Fruit fly (Drosophila melanogaster) whole organism, adult: Measurements from ENCODE around the gene CG44000.

ENCODE experiments used
- CG11617 ChIP-seq: fragments of 200-800 bp; sonication (Bioruptor generic); optimal IDR thresholded peaks from 2 replicates; lab custom pipeline; 2017; ENCODE audit warnings: mild to moderate bottlenecking, missing biosample characterization, missing genetic modification reagents, missing genetic modification characterization
- CG12768 ChIP-seq: fragments of 200-800 bp; sonication (Bioruptor generic); optimal IDR thresholded peaks from 2 replicates; lab custom pipeline; 2017; ENCODE audit warnings: missing biosample characterization, missing genetic modification characterization, mild to moderate bottlenecking, moderate library complexity, missing genetic modification reagents
- CG14711 ChIP-seq: fragments of 200-800 bp; sonication (Bioruptor generic); optimal IDR thresholded peaks from 2 replicates; lab custom pipeline; 2018; ENCODE audit warnings: missing biosample characterization, mild to moderate bottlenecking, missing genetic modification characterization, moderate library complexity
- CG1620 ChIP-seq: fragments of 200-800 bp; sonication (Bioruptor generic); optimal IDR thresholded peaks from 2 replicates; lab custom pipeline; 2016; ENCODE audit warnings: missing biosample characterization, missing genetic modification characterization
- CG33017 ChIP-seq: fragments of 200-800 bp; sonication (Bioruptor generic); optimal IDR thresholded peaks from 2 replicates; lab custom pipeline; 2018; ENCODE audit warnings: missing biosample characterization, mild to moderate bottlenecking, missing genetic modification characterization, moderate library complexity
- CG5204 ChIP-seq: fragments of 200-800 bp; sonication (Bioruptor generic); optimal IDR thresholded peaks from 2 replicates; lab custom pipeline; 2016; ENCODE audit warnings: missing biosample characterization, missing genetic modification characterization
- CG7045 ChIP-seq: fragments of 200-800 bp; sonication (Bioruptor generic); optimal IDR thresholded peaks from 2 replicates; lab custom pipeline; 2017; ENCODE audit warnings: missing biosample characterization, mild to moderate bottlenecking, missing genetic modification characterization
- CG7101 ChIP-seq: fragments of 200-800 bp; sonication (Bioruptor generic); optimal IDR thresholded peaks from 2 replicates; lab custom pipeline; 2018; ENCODE audit warnings: missing biosample characterization, mild to moderate bottlenecking, missing genetic modification characterization, moderate library complexity
- Clk ChIP-seq: fragments of 200-800 bp; sonication (Bioruptor generic); optimal IDR thresholded peaks from 2 replicates; lab custom pipeline; 2017; ENCODE audit warnings: missing biosample characterization, missing genetic modification characterization
- Crg-1 ChIP-seq: fragments of 200-800 bp; sonication (Bioruptor generic); optimal IDR thresholded peaks from 2 replicates; lab custom pipeline; 2016; ENCODE audit warnings: missing biosample characterization, missing genetic modification characterization
- Hr96 ChIP-seq: fragments of 200-800 bp; sonication (Bioruptor generic); optimal IDR thresholded peaks from 2 replicates; lab custom pipeline; 2016; ENCODE audit warnings: missing biosample characterization, missing genetic modification characterization
- Mnt ChIP-seq: fragments of 200-800 bp; sonication (Bioruptor generic); optimal IDR thresholded peaks from 2 replicates; lab custom pipeline; 2016; ENCODE audit warnings: missing biosample characterization, mild to moderate bottlenecking, missing genetic modification characterization
- bab1 ChIP-seq: fragments of 200-800 bp; sonication (Bioruptor generic); optimal IDR thresholded peaks from 3 replicates; lab custom pipeline; 2019; ENCODE audit warnings: missing biosample characterization, mild to moderate bottlenecking, missing genetic modification characterization, moderate library complexity
- cic ChIP-seq: fragments of 200-800 bp; sonication (Bioruptor generic); optimal IDR thresholded peaks from 2 replicates; lab custom pipeline; 2017; ENCODE audit warnings: missing biosample characterization, mild to moderate bottlenecking, missing genetic modification characterization, moderate library complexity
- cnc ChIP-seq, 2 experiments: fragments of >200 bp; optimal IDR thresholded peaks; 2 replicates each; lab custom pipeline; 2017
- kay ChIP-seq: fragments of 200-800 bp; sonication (Bioruptor generic); peaks from one replicate; lab custom pipeline; 2016; ENCODE audit warnings: missing biosample characterization, missing genetic modification characterization, borderline replicate concordance
- ovo ChIP-seq: fragments of 200-800 bp; sonication (Bioruptor generic); optimal IDR thresholded peaks from 2 replicates; lab custom pipeline; 2016; ENCODE audit warnings: missing biosample characterization, missing genetic modification characterization
- pad ChIP-seq: fragments of 200-800 bp; sonication (Bioruptor generic); optimal IDR thresholded peaks from 3 replicates; lab custom pipeline; 2017; ENCODE audit warnings: missing biosample characterization, missing genetic modification characterization, mild to moderate bottlenecking, moderate library complexity, missing genetic modification reagents
- tj ChIP-seq: fragments of 200-800 bp; sonication (Bioruptor generic); optimal IDR thresholded peaks from 3 replicates; lab custom pipeline; 2017; ENCODE audit warnings: missing biosample characterization, mild to moderate bottlenecking, missing genetic modification characterization, moderate library complexity
- toe ChIP-seq: fragments of 200-800 bp; sonication (Bioruptor generic); optimal IDR thresholded peaks from 2 replicates; lab custom pipeline; 2016; ENCODE audit warnings: missing biosample characterization, missing genetic modification characterization

Gene CG44000

dm6 chr2L:5005464-5005764, 37.7 kb upstream of the CG44000 start:
- TF ChIP-seq cnc (optimal IDR thresholded peaks at IDR 0.05; lab: Kevin White, UChicago), result no peak
- no peak for TF ChIP-seq Crg-1 (GFP tag; lab: Kevin White, UChicago)
- no peak for TF ChIP-seq Clk
- no peak for TF ChIP-seq ovo (GFP tag; lab: Kevin White, UChicago)
- TF ChIP-seq bab1 (GFP tag; lab: Kevin White, UChicago), result no peak
- no peak for TF ChIP-seq cic (GFP tag; lab: Kevin White, UChicago)
- no peak for TF ChIP-seq toe
- no peak for TF ChIP-seq Hr96 (GFP tag; lab: Kevin White, UChicago)
- no peak for TF ChIP-seq CG14711 (tag; lab: Kevin White, UChicago)
- no peak for TF ChIP-seq CG12768
- TF ChIP-seq CG1620, result no peak
- no peak for TF ChIP-seq CG11617 (GFP tag; lab: Kevin White, UChicago)
- TF ChIP-seq CG7045 (GFP tag; lab: Kevin White, UChicago), result no peak
- TF ChIP-seq CG5204 (GFP tag; lab: Kevin White, UChicago), result no peak
- TF ChIP-seq kay (GFP tag; lab: Kevin White, UChicago), result no peak
- no peak for TF ChIP-seq CG7101
- no peak for TF ChIP-seq tj
- no peak for TF ChIP-seq Mnt
- no peak for TF ChIP-seq pad (GFP tag; lab: Kevin White, UChicago)
- no peak for TF ChIP-seq CG33017 (tag; lab: Kevin White, UChicago)

- TF ChIP-seq ovo (GFP tag; lab: Kevin White, UChicago), result peak; percentile 42
- no peak for TF ChIP-seq CG14711 (tag; lab: Kevin White, UChicago)
Measured at dm6 chr2L:5006323-5006722, 36.7 kb upstream of the CG44000 start.

- TF ChIP-seq Clk, result no peak
- peak; percentile 39 for TF ChIP-seq CG7045 (GFP tag; lab: Kevin White, UChicago)
- peak; percentile 40 for TF ChIP-seq bab1 (GFP tag; lab: Kevin White, UChicago)
- no peak for TF ChIP-seq Hr96 (GFP tag; lab: Kevin White, UChicago)
- no peak for TF ChIP-seq kay (GFP tag; lab: Kevin White, UChicago)
- TF ChIP-seq CG12768, result peak; percentile 60
- TF ChIP-seq cnc (optimal IDR thresholded peaks at IDR 0.05; lab: Kevin White, UChicago), result no peak
- no peak for TF ChIP-seq Crg-1 (GFP tag; lab: Kevin White, UChicago)
- TF ChIP-seq CG7101, result peak; percentile 65
- TF ChIP-seq pad (GFP tag; lab: Kevin White, UChicago), result peak; percentile 22
- TF ChIP-seq CG1620, result no peak
- TF ChIP-seq CG14711 (tag; lab: Kevin White, UChicago), result peak; percentile 53
- TF ChIP-seq CG5204 (GFP tag; lab: Kevin White, UChicago), result no peak
- TF ChIP-seq cic (GFP tag; lab: Kevin White, UChicago), result peak; percentile 65
- TF ChIP-seq tj, result peak; percentile 4
- no peak for TF ChIP-seq toe
- peak; percentile 25 for TF ChIP-seq ovo (GFP tag; lab: Kevin White, UChicago)
- TF ChIP-seq CG11617 (GFP tag; lab: Kevin White, UChicago), result peak; percentile 13
- TF ChIP-seq Mnt, result no peak
- TF ChIP-seq CG33017 (tag; lab: Kevin White, UChicago), result peak; percentile 76
Measured at dm6 chr2L:5007256-5007655, 35.8 kb upstream of the CG44000 start.

dm6 chr2L:5009306-5010030, 33.6 kb upstream of the CG44000 start, which contains the start of gene Rtnl1:
Gene Rtnl1 (minus strand): TSS chr2L:5009720.
- no peak for TF ChIP-seq toe
- TF ChIP-seq ovo (GFP tag; lab: Kevin White, UChicago), result no peak
- no peak for TF ChIP-seq cnc (optimal IDR thresholded peaks at IDR 0.05; lab: Kevin White, UChicago)
- no peak for TF ChIP-seq kay (GFP tag; lab: Kevin White, UChicago)
- TF ChIP-seq CG12768, result peak; percentile 26
- TF ChIP-seq Hr96 (GFP tag; lab: Kevin White, UChicago), result no peak
- TF ChIP-seq CG7101, result peak; percentile 17
- no peak for TF ChIP-seq CG5204 (GFP tag; lab: Kevin White, UChicago)
- peak; percentile 33 for TF ChIP-seq CG14711 (tag; lab: Kevin White, UChicago)
- peak; percentile 42 for TF ChIP-seq Mnt
- peak; percentile 15 for TF ChIP-seq Clk
- TF ChIP-seq CG33017 (tag; lab: Kevin White, UChicago), result peak; percentile 34
- TF ChIP-seq tj, result peak; percentile 28
- peak; percentile 81 for TF ChIP-seq bab1 (GFP tag; lab: Kevin White, UChicago)
- TF ChIP-seq CG1620, result peak; percentile 66
- TF ChIP-seq cic (GFP tag; lab: Kevin White, UChicago), result peak; percentile 70
- TF ChIP-seq CG11617 (GFP tag; lab: Kevin White, UChicago), result peak; percentile 11
- peak; percentile 22 for TF ChIP-seq pad (GFP tag; lab: Kevin White, UChicago)
- TF ChIP-seq Crg-1 (GFP tag; lab: Kevin White, UChicago), result peak; percentile 33
- TF ChIP-seq CG7045 (GFP tag; lab: Kevin White, UChicago), result no peak

dm6 chr2L:5010784-5011260, 32.2 kb upstream of the CG44000 start, which contains the start of the genes CG31917, Tfb5 and SelT:
Gene CG31917 (minus strand): TSS chr2L:5010834.
Gene Tfb5 (minus strand): TSS chr2L:5010834.
Gene SelT (plus strand): TSS chr2L:5010922.
- TF ChIP-seq CG11617 (GFP tag; lab: Kevin White, UChicago) (peak; percentile 73), CG5204 (GFP tag; lab: Kevin White, UChicago) (no peak), CG7101 (peak; percentile 73), CG12768 (peak; percentile 55), CG7045 (GFP tag; lab: Kevin White, UChicago) (peak; percentile 61), Crg-1 (GFP tag; lab: Kevin White, UChicago) (peak; percentile 52), toe (peak; percentile 82), tj (peak; percentile 49), pad (GFP tag; lab: Kevin White, UChicago) (peak; percentile 85), ovo (GFP tag; lab: Kevin White, UChicago) (peak; percentile 52), cnc (optimal IDR thresholded peaks at IDR 0.05; lab: Kevin White, UChicago) (no peak), CG14711 (tag; lab: Kevin White, UChicago) (peak; percentile 58), Hr96 (GFP tag; lab: Kevin White, UChicago) (peak; percentile 71), Clk (peak; percentile 20), CG1620 (peak; percentile 78), bab1 (GFP tag; lab: Kevin White, UChicago) (peak; percentile 83), cic (GFP tag; lab: Kevin White, UChicago) (no peak), Mnt (peak; percentile 56), CG33017 (tag; lab: Kevin White, UChicago) (peak; percentile 37), kay (GFP tag; lab: Kevin White, UChicago) (no peak)
